Fruit fly (Drosophila melanogaster): ENCODE measurements around the gene Elp1.

DNA sequence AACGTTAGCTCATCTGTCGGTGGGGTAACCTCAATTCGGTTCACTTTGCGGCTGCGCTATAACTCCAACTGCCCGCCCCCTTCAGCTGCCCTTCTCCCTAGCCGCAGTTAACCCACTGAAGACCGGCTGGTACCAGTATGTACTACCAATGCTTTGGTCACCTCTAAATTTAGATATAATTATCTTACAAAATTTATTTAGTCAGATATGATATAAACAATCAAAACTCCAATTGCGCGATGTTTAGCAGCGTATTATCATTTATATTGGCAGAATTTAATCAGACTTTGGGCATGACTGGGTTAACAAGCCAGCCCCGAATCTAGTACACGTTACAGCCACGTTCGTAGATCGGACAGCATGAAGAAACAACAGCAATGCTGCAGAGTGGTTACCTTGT is 10.9 kb downstream of the Elp1 start:
- no peak; the same call in 1 of the 2 replicates for TF ChIP-seq CG9215 (GFP tag; IDR thresholded peaks at IDR 0.05)
- TF ChIP-seq CG6683 (GFP tag; optimal IDR thresholded peaks at IDR 0.05): peak; percentile 7
- no peak for TF ChIP-seq CG34376 (GFP tag; optimal IDR thresholded peaks at IDR 0.05)
- TF ChIP-seq Sin3A (optimal IDR thresholded peaks at IDR 0.05): no peak
